Worm (Caenorhabditis elegans): Measurements from ENCODE around the gene C30G4.2.

- TF ChIP-seq him-1 (tag; optimal IDR thresholded peaks at IDR 0.05) (no peak), W03F9.2 (tag; optimal IDR thresholded peaks at IDR 0.05) (no peak), dao-5 (tag; optimal IDR thresholded peaks at IDR 0.05) (no peak)
These were observed 51.0 kb downstream of the C30G4.2 start for ce11 chrX:16994417-16994816.

Data from whole organism, L4/young adult.